Worm (Caenorhabditis elegans) whole organism, L4 larva: ENCODE results near the gene K11H12.8.

Experiments
- F10B5.3 ChIP-seq: sonication (generic microtip); optimal IDR thresholded peaks from 2 replicates; lab custom pipeline; 2016; ENCODE audit warnings: mild to moderate bottlenecking, missing genetic modification characterization, missing compliant biosample characterization
- F26F4.8 ChIP-seq: fragments of 200-800 bp; sonication (Bioruptor generic); conservative IDR thresholded peaks from 2 replicates; pipeline ENCODE4 v1.3.6; 2022; ENCODE audit warnings: missing genetic modification characterization, missing compliant biosample characterization
- T20F7.1 ChIP-seq: fragments of 200-800 bp; sonication (Bioruptor generic); optimal IDR thresholded peaks from 2 replicates; lab custom pipeline; 2018; ENCODE audit warnings: mild to moderate bottlenecking, missing genetic modification characterization, missing compliant biosample characterization
- T26A8.4 ChIP-seq: fragments of 200-800 bp; sonication (Bioruptor generic); IDR thresholded peaks from 2 replicates; pipeline ENCODE4 v1.3.6; 2022; ENCODE audit warnings: missing genetic modification characterization, missing compliant biosample characterization
- Y105C5A.15 ChIP-seq: fragments of 200-800 bp; sonication (Bioruptor generic); IDR thresholded peaks from 2 replicates; pipeline ENCODE4 v1.3.6; 2022; ENCODE audit warnings: missing genetic modification characterization, missing compliant biosample characterization
- aha-1 ChIP-seq: fragments of 150-350 bp; peaks from one replicate; lab custom pipeline; 2014; ENCODE audit warnings: missing biosample characterization, missing genetic modification characterization
- ceh-32 ChIP-seq: sonication (generic microtip); optimal IDR thresholded peaks from 2 replicates; lab custom pipeline; 2016; ENCODE audit warnings: mild to moderate bottlenecking, missing genetic modification characterization, missing compliant biosample characterization; ENCODE audit not compliant: poor library complexity
- ces-1 ChIP-seq: fragments of 150-350 bp; sonication (generic microtip); optimal IDR thresholded peaks from 4 replicates; lab custom pipeline; 2014; ENCODE audit warnings: missing biosample characterization, missing genetic modification reagents, missing genetic modification characterization
- cey-2 ChIP-seq: sonication (generic microtip); optimal IDR thresholded peaks from 3 replicates; lab custom pipeline; 2017; ENCODE audit warnings: missing genetic modification characterization, mild to moderate bottlenecking, missing compliant biosample characterization, antibody characterized with exemption, borderline replicate concordance; ENCODE audit not compliant: insufficient read depth
- daf-12 ChIP-seq: fragments of 150-350 bp; optimal IDR thresholded peaks from 2 replicates; lab custom pipeline; 2014; ENCODE audit warnings: missing biosample characterization, missing genetic modification reagents, missing genetic modification characterization
- daf-16 ChIP-seq, 3 experiments: sonication (generic microtip); optimal IDR thresholded peaks; 2 replicates each; lab custom pipeline; 2016 to 2017; ENCODE audit warnings: missing genetic modification characterization in 3 of 3, missing genetic modification reagents in 3 of 3, mild to moderate bottlenecking in 2 of 3, missing compliant biosample characterization in 2 of 3, missing biosample characterization in 1 of 3, moderate library complexity in 1 of 3
- dmd-9 ChIP-seq: fragments of 200-800 bp; sonication (Bioruptor generic); IDR thresholded peaks from 2 replicates; pipeline ENCODE4 v1.3.6; 2022; ENCODE audit warnings: missing genetic modification reagents, missing genetic modification characterization, missing compliant biosample characterization
- duxl-1 ChIP-seq: sonication (generic microtip); optimal IDR thresholded peaks from 2 replicates; lab custom pipeline; 2016; ENCODE audit warnings: mild to moderate bottlenecking, missing genetic modification characterization, moderate library complexity, missing compliant biosample characterization; ENCODE audit not compliant: poor library complexity
- fkh-10 ChIP-seq: fragments of 150-350 bp; optimal IDR thresholded peaks from 2 replicates; lab custom pipeline; 2014; ENCODE audit warnings: missing biosample characterization, missing genetic modification reagents, missing genetic modification characterization
- fos-1 ChIP-seq: fragments of 150-350 bp; optimal IDR thresholded peaks from 2 replicates; lab custom pipeline; 2014; ENCODE audit warnings: missing biosample characterization, missing genetic modification characterization
- gei-8 ChIP-seq: fragments of 200-800 bp; sonication (Bioruptor generic); optimal IDR thresholded peaks from 2 replicates; lab custom pipeline; 2018; ENCODE audit warnings: mild to moderate bottlenecking, missing genetic modification characterization, missing compliant biosample characterization
- hif-1 ChIP-seq, 2 experiments: sonication (generic microtip); optimal IDR thresholded peaks; 2 replicates each; lab custom pipeline; 2016 to 2017; ENCODE audit warnings: missing compliant biosample characterization in 2 of 2, missing genetic modification characterization in 2 of 2, missing genetic modification reagents in 2 of 2, missing genotype in 2 of 2, mild to moderate bottlenecking in 1 of 2
- hlh-30 ChIP-seq: sonication (generic microtip); optimal IDR thresholded peaks from 2 replicates; lab custom pipeline; 2017; ENCODE audit warnings: antibody characterized with exemption, mild to moderate bottlenecking, missing genetic modification characterization, missing compliant biosample characterization; ENCODE audit not compliant: insufficient read depth
- lim-7 ChIP-seq: fragments of 200-800 bp; sonication (Bioruptor generic); IDR thresholded peaks from 2 replicates; pipeline ENCODE4 v1.3.6; 2022; ENCODE audit warnings: missing genetic modification characterization, missing compliant biosample characterization
- lin-1 ChIP-seq: fragments of 200-800 bp; sonication (Bioruptor generic); IDR thresholded peaks from 2 replicates; pipeline ENCODE4 v1.3.6; 2022; ENCODE audit warnings: missing genetic modification reagents, missing genetic modification characterization, missing compliant biosample characterization
- lin-15B ChIP-seq: fragments of 150-350 bp; sonication (generic microtip); optimal IDR thresholded peaks from 3 replicates; lab custom pipeline; 2014; ENCODE audit warnings: missing biosample characterization, missing genetic modification characterization
- lin-29 ChIP-seq: fragments of 200-800 bp; sonication (Bioruptor generic); IDR thresholded peaks from 2 replicates; pipeline ENCODE4 v1.3.6; 2022; ENCODE audit warnings: missing genetic modification reagents, missing genetic modification characterization, missing compliant biosample characterization
- lin-38 ChIP-seq: fragments of 200-800 bp; sonication (Bioruptor generic); IDR thresholded peaks from 2 replicates; pipeline ENCODE4 v1.3.6; 2022; ENCODE audit warnings: missing genetic modification reagents, missing genetic modification characterization, missing compliant biosample characterization
- mep-1 ChIP-seq: fragments of 150-350 bp; sonication (generic microtip); optimal IDR thresholded peaks from 3 replicates; lab custom pipeline; 2014; ENCODE audit warnings: missing biosample characterization, missing genetic modification characterization
- mxl-3 ChIP-seq: fragments of 200-800 bp; sonication (Bioruptor generic); optimal IDR thresholded peaks from 2 replicates; lab custom pipeline; 2018; ENCODE audit warnings: mild to moderate bottlenecking, missing genetic modification characterization, missing compliant biosample characterization
- nhr-111 ChIP-seq: fragments of 200-800 bp; sonication (Bioruptor generic); optimal IDR thresholded peaks from 2 replicates; lab custom pipeline; 2018; ENCODE audit warnings: mild to moderate bottlenecking, missing genetic modification characterization, missing compliant biosample characterization
- nhr-28 ChIP-seq: fragments of 150-350 bp; optimal IDR thresholded peaks from 2 replicates; lab custom pipeline; 2014; ENCODE audit warnings: missing biosample characterization, missing genetic modification characterization
- nhr-76 ChIP-seq: fragments of 150-350 bp; optimal IDR thresholded peaks from 2 replicates; lab custom pipeline; 2014; ENCODE audit warnings: missing biosample characterization, missing genetic modification characterization
- php-3 ChIP-seq: fragments of 200-800 bp; sonication (Bioruptor generic); IDR thresholded peaks from 2 replicates; pipeline ENCODE4 v1.3.6; 2022; ENCODE audit warnings: missing genetic modification reagents, missing genetic modification characterization, missing compliant biosample characterization
- saeg-2 ChIP-seq: fragments of 200-800 bp; sonication (Bioruptor generic); IDR thresholded peaks from 2 replicates; pipeline ENCODE4 v1.3.6; 2022; ENCODE audit warnings: missing genetic modification reagents, missing genetic modification characterization, missing compliant biosample characterization
- snpc-4 ChIP-seq: fragments of 150-350 bp; optimal IDR thresholded peaks from 2 replicates; lab custom pipeline; 2014; ENCODE audit warnings: missing biosample characterization, missing genetic modification characterization
- unc-39 ChIP-seq: sonication (generic microtip); optimal IDR thresholded peaks from 2 replicates; lab custom pipeline; 2017; ENCODE audit warnings: missing biosample characterization, missing genetic modification characterization
- unc-62 ChIP-seq, 3 experiments: fragments of 150-350 bp in 1 of 3; sonication (generic microtip); optimal IDR thresholded peaks in 2 of 3; peaks in 1 of 3; 1 replicate in 1 of 3; 2 replicates in 2 of 3; lab custom pipeline; 2014 to 2017; ENCODE audit warnings: missing biosample characterization in 3 of 3, missing genetic modification characterization in 3 of 3, missing genetic modification reagents in 3 of 3, missing genotype in 1 of 3
- zfp-2 ChIP-seq: sonication (generic microtip); optimal IDR thresholded peaks from 2 replicates; lab custom pipeline; 2016; ENCODE audit warnings: mild to moderate bottlenecking, missing genetic modification characterization, missing compliant biosample characterization
- ztf-11 ChIP-seq: fragments of 150-350 bp; optimal IDR thresholded peaks from 2 replicates; lab custom pipeline; 2014; ENCODE audit warnings: missing biosample characterization, missing genetic modification characterization

Gene K11H12.8

ce11 chrIV:620324-620723 lies 34.9 kb upstream of the K11H12.8 start (continued):
- TF ChIP-seq dmd-9 (peak; percentile 71), lin-29 (no peak), T26A8.4 (GFP tag; lab: Robert Waterston, UW) (peak; percentile 71; the same call in 1 of the 2 replicates), snpc-4 (no peak), F10B5.3 (tag; lab: Kevin White, UChicago) (no peak), nhr-28 (no peak), ces-1 (GFP tag; lab: Kevin White, UChicago) (no peak), lin-15B (tag; lab: Kevin White, UChicago) (no peak), T20F7.1 (GFP tag; lab: Kevin White, UChicago) (no peak), unc-62 (GFP tag; optimal IDR thresholded peaks at IDR 0.05 in 1 of 2; lab: Kevin White, UChicago) (peak in 1 of 2 experiments; percentile 55), unc-62 (tag; optimal IDR thresholded peaks at IDR 0.05; lab: Kevin White, UChicago) (no peak), fos-1 (tag; lab: Kevin White, UChicago) (no peak), duxl-1 (tag; lab: Kevin White, UChicago) (peak; percentile 46), unc-39 (tag; lab: Kevin White, UChicago) (no peak), zfp-2 (no peak), hlh-30 (tag; lab: Kevin White, UChicago) (no peak), ztf-11 (tag; lab: Kevin White, UChicago) (no peak), gei-8 (peak; percentile 59), lin-1 (GFP tag; lab: Robert Waterston, UW) (peak; percentile 60; the same call in 1 of the 2 replicates), lin-38 (GFP tag; lab: Robert Waterston, UW) (no peak), saeg-2 (GFP tag; lab: Robert Waterston, UW) (no peak), fkh-10 (GFP tag; lab: Kevin White, UChicago) (no peak), F26F4.8 (GFP tag; lab: Robert Waterston, UW) (peak; percentile 74), hif-1 (tag; optimal IDR thresholded peaks at IDR 0.05; lab: Kevin White, UChicago) (peak in 1 of 2 experiments; percentile 43), nhr-76 (tag; lab: Kevin White, UChicago) (no peak), cey-2 (tag; lab: Kevin White, UChicago) (no peak), php-3 (GFP tag; lab: Robert Waterston, UW) (peak; percentile 58; the same call in 1 of the 2 replicates), Y105C5A.15 (GFP tag; lab: Robert Waterston, UW) (0 out of 2 replicates have a peak, but pooled peaks have one; percentile 57), mxl-3 (GFP tag; lab: Kevin White, UChicago) (peak; percentile 20), daf-12 (tag; lab: Kevin White, UChicago) (no peak)

- TF ChIP-seq daf-16 (GFP tag; optimal IDR thresholded peaks at IDR 0.05; lab: Kevin White, UChicago) (no peak), daf-16 (tag; optimal IDR thresholded peaks at IDR 0.05; lab: Kevin White, UChicago) (no peak), ceh-32 (tag; lab: Kevin White, UChicago) (no peak), mep-1 (tag; lab: Kevin White, UChicago) (no peak), aha-1 (tag; lab: Kevin White, UChicago) (peak; percentile 93)
- TF ChIP-seq, all 104 proteins: peak for 1
Observed at ce11 chrIV:622989-623388, 32.2 kb upstream of the K11H12.8 start.

ce11 chrIV:623876-624275 lies 31.3 kb upstream of the K11H12.8 start:
- TF ChIP-seq nhr-111 (GFP tag; lab: Kevin White, UChicago) (no peak), lim-7 (GFP tag; lab: Robert Waterston, UW) (peak; percentile 19; the same call in 1 of the 2 replicates), unc-62 (GFP tag; optimal IDR thresholded peaks at IDR 0.05 in 1 of 2; lab: Kevin White, UChicago) (peak in 1 of 2 experiments; percentile 67), unc-62 (tag; optimal IDR thresholded peaks at IDR 0.05; lab: Kevin White, UChicago) (no peak)
